Worm (Caenorhabditis elegans): Measurements from ENCODE around the gene B0304.2.

The B0304.2 gene

ce11 chrII:4543568-4543967 is 20.1 kb downstream of the B0304.2 start, which contains the start of gene sra-34:
TSS of gene sra-34 (minus strand) at chrII:4543668.
- TF ChIP-seq flt-1 (GFP tag; IDR thresholded peaks at IDR 0.05) (no peak), tra-4 (tag; optimal IDR thresholded peaks at IDR 0.05) (no peak), hnd-1 (tag; optimal IDR thresholded peaks at IDR 0.05) (no peak)

- no peak for TF ChIP-seq scrt-1 (GFP tag; IDR thresholded peaks at IDR 0.05)
- TF ChIP-seq ets-7 (tag; optimal IDR thresholded peaks at IDR 0.05) = no peak
- no peak for TF ChIP-seq F13C5.2 (tag; optimal IDR thresholded peaks at IDR 0.05)
- no peak for TF ChIP-seq ceh-13 (GFP tag; optimal IDR thresholded peaks at IDR 0.05)
These were observed 25.0 kb downstream of the B0304.2 start for ce11 chrII:4548408-4548807.

- no peak for TF ChIP-seq tbx-11 (GFP tag; IDR thresholded peaks at IDR 0.05)
- no peak for TF ChIP-seq hnd-1 (tag; optimal IDR thresholded peaks at IDR 0.05)
- TF ChIP-seq ceh-13 (GFP tag; optimal IDR thresholded peaks at IDR 0.05) = no peak
- no peak for TF ChIP-seq hmbx-1 (tag; optimal IDR thresholded peaks at IDR 0.05)
- no peak for TF ChIP-seq B0310.2 (tag; optimal IDR thresholded peaks at IDR 0.05)
- no peak for TF ChIP-seq tra-4 (tag; optimal IDR thresholded peaks at IDR 0.05)
- TF ChIP-seq tbx-37 (GFP tag; conservative IDR thresholded peaks at IDR 0.05) = no peak
- TF ChIP-seq hmg-4 (GFP tag; optimal IDR thresholded peaks at IDR 0.05) = no peak
- TF ChIP-seq flt-1 (GFP tag; IDR thresholded peaks at IDR 0.05) = no peak
- no peak for TF ChIP-seq ceh-36 (tag; optimal IDR thresholded peaks at IDR 0.05)
- no peak for TF ChIP-seq sea-1 (GFP tag; conservative IDR thresholded peaks at IDR 0.05)
- TF ChIP-seq scrt-1 (GFP tag; IDR thresholded peaks at IDR 0.05) = no peak
- TF ChIP-seq ets-7 (tag; optimal IDR thresholded peaks at IDR 0.05) = no peak
These were observed 26.7 kb downstream of the B0304.2 start for ce11 chrII:4549983-4550572.

ce11 chrII:4550783-4551182 is 27.4 kb downstream of the B0304.2 start, which contains the start of gene K07E1.1:
TSS of gene K07E1.1 (plus strand) at chrII:4551083.
- TF ChIP-seq hmbx-1 (tag; optimal IDR thresholded peaks at IDR 0.05) (no peak), ama-1 (optimal IDR thresholded peaks at IDR 0.05) (no peak), B0310.2 (tag; optimal IDR thresholded peaks at IDR 0.05) (no peak), scrt-1 (GFP tag; IDR thresholded peaks at IDR 0.05) (no peak), ceh-36 (tag; optimal IDR thresholded peaks at IDR 0.05) (no peak), tbx-37 (GFP tag; conservative IDR thresholded peaks at IDR 0.05) (no peak), F13C5.2 (tag; optimal IDR thresholded peaks at IDR 0.05) (no peak), ets-7 (tag; optimal IDR thresholded peaks at IDR 0.05) (no peak)

ce11 chrII:4552088-4552487 is 28.7 kb downstream of the B0304.2 start:
- TF ChIP-seq ceh-13 (GFP tag; optimal IDR thresholded peaks at IDR 0.05) (no peak), tbx-11 (GFP tag; IDR thresholded peaks at IDR 0.05) (no peak), hmbx-1 (tag; optimal IDR thresholded peaks at IDR 0.05) (no peak), hnd-1 (tag; optimal IDR thresholded peaks at IDR 0.05) (no peak)

- no peak for TF ChIP-seq aly-1 (tag; optimal IDR thresholded peaks at IDR 0.05)
- no peak for TF ChIP-seq hnd-1 (tag; optimal IDR thresholded peaks at IDR 0.05)
- TF ChIP-seq ets-7 (tag; optimal IDR thresholded peaks at IDR 0.05) = no peak
- no peak for TF ChIP-seq ceh-13 (GFP tag; optimal IDR thresholded peaks at IDR 0.05)
- no peak for TF ChIP-seq tra-4 (tag; optimal IDR thresholded peaks at IDR 0.05)
- no peak for TF ChIP-seq F13C5.2 (tag; optimal IDR thresholded peaks at IDR 0.05)
- no peak for TF ChIP-seq hmbx-1 (tag; optimal IDR thresholded peaks at IDR 0.05)
- no peak for TF ChIP-seq pes-1 (GFP tag; IDR thresholded peaks at IDR 0.05)
- TF ChIP-seq hmg-4 (GFP tag; optimal IDR thresholded peaks at IDR 0.05) = no peak
- no peak for TF ChIP-seq ama-1 (optimal IDR thresholded peaks at IDR 0.05)
- TF ChIP-seq B0310.2 (tag; optimal IDR thresholded peaks at IDR 0.05) = no peak
- TF ChIP-seq flt-1 (GFP tag; IDR thresholded peaks at IDR 0.05) = no peak
- no peak for TF ChIP-seq tbx-37 (GFP tag; conservative IDR thresholded peaks at IDR 0.05)
- TF ChIP-seq scrt-1 (GFP tag; IDR thresholded peaks at IDR 0.05) = no peak
- no peak for TF ChIP-seq sea-1 (GFP tag; conservative IDR thresholded peaks at IDR 0.05)
- no peak for TF ChIP-seq ceh-36 (tag; optimal IDR thresholded peaks at IDR 0.05)
- no peak for TF ChIP-seq tbx-11 (GFP tag; IDR thresholded peaks at IDR 0.05)
These were observed 34.1 kb downstream of the B0304.2 start, which contains the start of gene M03A1.3 for ce11 chrII:4557487-4557886. TSS of gene M03A1.3 (plus strand) at chrII:4557787.

ce11 chrII:4560068-4560467 is 36.6 kb downstream of the B0304.2 start, which contains the start of gene M03A1.8:
TSS of gene M03A1.8 (plus strand) at chrII:4560336.
- no peak for TF ChIP-seq hmbx-1 (tag; optimal IDR thresholded peaks at IDR 0.05)
- no peak for TF ChIP-seq flt-1 (GFP tag; IDR thresholded peaks at IDR 0.05)
- TF ChIP-seq aly-1 (tag; optimal IDR thresholded peaks at IDR 0.05) = no peak
- no peak for TF ChIP-seq tbx-37 (GFP tag; conservative IDR thresholded peaks at IDR 0.05)
- no peak for TF ChIP-seq tra-4 (tag; optimal IDR thresholded peaks at IDR 0.05)
- no peak for TF ChIP-seq sea-1 (GFP tag; conservative IDR thresholded peaks at IDR 0.05)
- TF ChIP-seq F13C5.2 (tag; optimal IDR thresholded peaks at IDR 0.05) = no peak
- TF ChIP-seq B0310.2 (tag; optimal IDR thresholded peaks at IDR 0.05) = no peak
- TF ChIP-seq hnd-1 (tag; optimal IDR thresholded peaks at IDR 0.05) = no peak
- no peak for TF ChIP-seq tbx-11 (GFP tag; IDR thresholded peaks at IDR 0.05)
- TF ChIP-seq ama-1 (optimal IDR thresholded peaks at IDR 0.05) = no peak

ce11 chrII:4562503-4563000 is 39.1 kb downstream of the B0304.2 start, which contains the start of gene dao-2:
TSS of gene dao-2 (plus strand) at chrII:4562950.
- TF ChIP-seq tra-4 (tag; optimal IDR thresholded peaks at IDR 0.05) (no peak), hmbx-1 (tag; optimal IDR thresholded peaks at IDR 0.05) (no peak)
